Fruit fly (Drosophila melanogaster) whole organism, embryonic: ENCODE data around the gene RIOK2.
A peak's percentile ranks its signal among the peaks of the same experiment; 100 is the strongest.

ENCODE experiments used
- B-H1 ChIP-seq: fragments of 200-800 bp; sonication (Bioruptor generic); IDR thresholded peaks from 3 replicates; pipeline ENCODE4 v1.3.6; 2022; ENCODE audit warnings: missing biosample characterization, missing genetic modification characterization
- BEAF-32 ChIP-seq: fragments of 200-800 bp; sonication (Bioruptor generic); optimal IDR thresholded peaks from 3 replicates; lab custom pipeline; 2017; ENCODE audit warnings: missing biosample characterization, missing genetic modification characterization, mild to moderate bottlenecking, moderate library complexity, missing genetic modification reagents
- Bdp1 ChIP-seq: fragments of 200-800 bp; sonication (Bioruptor generic); optimal IDR thresholded peaks from 3 replicates; lab custom pipeline; 2016; ENCODE audit warnings: missing biosample characterization, missing genetic modification characterization
- CG11504 ChIP-seq: fragments of 200-800 bp; sonication (Bioruptor generic); optimal IDR thresholded peaks from 3 replicates; lab custom pipeline; 2019; ENCODE audit warnings: missing biosample characterization, mild to moderate bottlenecking, missing genetic modification characterization, moderate library complexity
- CG12236 ChIP-seq: fragments of 200-800 bp; sonication (Bioruptor generic); optimal IDR thresholded peaks from 2 replicates; lab custom pipeline; 2016; ENCODE audit warnings: missing biosample characterization, missing genetic modification characterization
- CG12391 ChIP-seq: fragments of 200-800 bp; sonication (Bioruptor generic); optimal IDR thresholded peaks from 3 replicates; lab custom pipeline; 2018; ENCODE audit warnings: missing biosample characterization, mild to moderate bottlenecking, missing genetic modification characterization, moderate library complexity
- CG12769 ChIP-seq: fragments of 200-800 bp; sonication (Bioruptor generic); optimal IDR thresholded peaks from 2 replicates; lab custom pipeline; 2019; ENCODE audit warnings: missing biosample characterization, mild to moderate bottlenecking, missing genetic modification characterization, moderate library complexity
- CG15073 ChIP-seq: fragments of 200-800 bp; sonication (Bioruptor generic); optimal IDR thresholded peaks from 2 replicates; lab custom pipeline; 2016; ENCODE audit warnings: missing biosample characterization, missing genetic modification characterization
- CG1529 ChIP-seq: fragments of 200-800 bp; sonication (Bioruptor generic); optimal IDR thresholded peaks from 3 replicates; lab custom pipeline; 2018; ENCODE audit warnings: missing biosample characterization, missing genetic modification characterization
- CG17802 ChIP-seq: fragments of 200-800 bp; sonication (Bioruptor generic); optimal IDR thresholded peaks from 2 replicates; lab custom pipeline; 2018; ENCODE audit warnings: missing biosample characterization, mild to moderate bottlenecking, missing genetic modification characterization, moderate library complexity
- CG1832 ChIP-seq: fragments of 200-800 bp; sonication (Bioruptor generic); optimal IDR thresholded peaks from 2 replicates; lab custom pipeline; 2017; ENCODE audit warnings: missing biosample characterization, mild to moderate bottlenecking, missing genetic modification characterization, inconsistent platforms
- CG18599 ChIP-seq: fragments of 200-800 bp; sonication (Bioruptor generic); optimal IDR thresholded peaks from 3 replicates; lab custom pipeline; 2017; ENCODE audit warnings: missing biosample characterization, missing genetic modification characterization, mild to moderate bottlenecking, moderate library complexity, missing genetic modification reagents
- CG2199 ChIP-seq: fragments of 200-800 bp; sonication (Bioruptor generic); IDR thresholded peaks from 3 replicates; pipeline ENCODE4 v1.3.6; 2022; ENCODE audit warnings: missing biosample characterization, missing genetic modification characterization
- CG31441 ChIP-seq: fragments of 200-800 bp; sonication (Bioruptor generic); IDR thresholded peaks from 2 replicates; pipeline ENCODE4 v1.3.6; 2022; ENCODE audit warnings: missing biosample characterization, missing genetic modification characterization
- CG32532 ChIP-seq: fragments of 200-800 bp; sonication (Bioruptor generic); IDR thresholded peaks from 2 replicates; pipeline ENCODE4 v1.3.6; 2022; ENCODE audit warnings: missing biosample characterization, missing genetic modification characterization
- CG6765 ChIP-seq: fragments of 200-800 bp; sonication (Bioruptor generic); optimal IDR thresholded peaks from 3 replicates; lab custom pipeline; 2017; ENCODE audit warnings: missing biosample characterization, mild to moderate bottlenecking, missing genetic modification characterization
- CG7745 ChIP-seq: fragments of 200-800 bp; sonication (Bioruptor generic); optimal IDR thresholded peaks from 2 replicates; lab custom pipeline; 2018; ENCODE audit warnings: missing biosample characterization, mild to moderate bottlenecking, missing genetic modification characterization, moderate library complexity
- CG7786 ChIP-seq: fragments of 200-800 bp; sonication (Bioruptor generic); optimal IDR thresholded peaks from 2 replicates; lab custom pipeline; 2016; ENCODE audit warnings: missing biosample characterization, missing genetic modification characterization
- CG7928 ChIP-seq: fragments of 200-800 bp; sonication (Bioruptor generic); optimal IDR thresholded peaks from 2 replicates; lab custom pipeline; 2017; ENCODE audit warnings: missing biosample characterization, mild to moderate bottlenecking, missing genetic modification characterization
- CG8281 ChIP-seq: fragments of 200-800 bp; sonication (Bioruptor generic); optimal IDR thresholded peaks from 2 replicates; lab custom pipeline; 2018; ENCODE audit warnings: missing biosample characterization, mild to moderate bottlenecking, missing genetic modification characterization, moderate library complexity
- CHES-1-like ChIP-seq: fragments of 200-800 bp; sonication (Bioruptor generic); optimal IDR thresholded peaks from 2 replicates; lab custom pipeline; 2016; ENCODE audit warnings: missing biosample characterization, missing genetic modification characterization
- Dp ChIP-seq: fragments of 200-800 bp; sonication (Bioruptor generic); optimal IDR thresholded peaks from 2 replicates; lab custom pipeline; 2018; ENCODE audit warnings: missing biosample characterization, mild to moderate bottlenecking, missing genetic modification characterization, moderate library complexity
- GATAe ChIP-seq: fragments of 200-800 bp; sonication (Bioruptor generic); conservative IDR thresholded peaks from 2 replicates; pipeline ENCODE4 v1.3.6; 2022; ENCODE audit warnings: missing biosample characterization, missing genetic modification characterization
- Hey ChIP-seq: fragments of 200-800 bp; sonication (Bioruptor generic); optimal IDR thresholded peaks from 3 replicates; lab custom pipeline; 2018; ENCODE audit warnings: missing biosample characterization, mild to moderate bottlenecking, missing genetic modification characterization
- Lpt ChIP-seq: fragments of >200 bp; optimal IDR thresholded peaks from 2 replicates; lab custom pipeline; 2018; ENCODE audit warnings: missing biosample characterization, missing genetic modification characterization
- Mad ChIP-seq: fragments of 200-800 bp; sonication (Bioruptor generic); optimal IDR thresholded peaks from 2 replicates; lab custom pipeline; 2016; ENCODE audit warnings: missing biosample characterization, missing genetic modification characterization
- Nf-YB ChIP-seq: fragments of 200-800 bp; sonication (Bioruptor generic); optimal IDR thresholded peaks from 3 replicates; lab custom pipeline; 2019; ENCODE audit warnings: missing biosample characterization, mild to moderate bottlenecking, missing genetic modification characterization, moderate library complexity
- Ravus ChIP-seq: fragments of 200-800 bp; sonication (Bioruptor generic); IDR thresholded peaks from 2 replicates; pipeline ENCODE4 v1.3.6; 2022; ENCODE audit warnings: missing biosample characterization, missing genetic modification characterization
- Scr ChIP-seq: fragments of 200-800 bp; sonication (Bioruptor generic); IDR thresholded peaks from 2 replicates; pipeline ENCODE4 v1.3.6; 2022; ENCODE audit warnings: missing biosample characterization, missing genetic modification characterization; ENCODE audit not compliant: partially characterized antibody
- Stat92E ChIP-seq, 3 experiments: fragments of >200 bp in 2 of 3; fragments of 200-800 bp in 1 of 3; sonication (Bioruptor generic) in 1 of 3; optimal IDR thresholded peaks; 2 replicates each; lab custom pipeline; 2017 to 2019; ENCODE audit warnings: missing biosample characterization in 3 of 3, missing genetic modification characterization in 3 of 3, mild to moderate bottlenecking in 1 of 3, moderate library complexity in 1 of 3
- aop ChIP-seq: fragments of 200-800 bp; sonication (Bioruptor generic); IDR thresholded peaks from 2 replicates; pipeline ENCODE4 v1.3.6; 2022; ENCODE audit warnings: missing biosample characterization, missing genetic modification characterization
- bcd ChIP-seq: fragments of 200-800 bp; sonication (Bioruptor generic); optimal IDR thresholded peaks from 2 replicates; lab custom pipeline; 2017; ENCODE audit warnings: missing biosample characterization, mild to moderate bottlenecking, missing genetic modification characterization
- dati ChIP-seq: fragments of 200-800 bp; sonication (Bioruptor generic); IDR thresholded peaks from 2 replicates; pipeline ENCODE4 v1.3.6; 2022; ENCODE audit warnings: missing biosample characterization, missing genetic modification characterization
- en ChIP-seq: fragments of 200-800 bp; sonication (Bioruptor generic); optimal IDR thresholded peaks from 2 replicates; lab custom pipeline; 2016; ENCODE audit warnings: missing biosample characterization, missing genetic modification characterization
- esg ChIP-seq: fragments of 200-800 bp; sonication (Bioruptor generic); conservative IDR thresholded peaks from 2 replicates; pipeline ENCODE4 v1.3.6; 2022; ENCODE audit warnings: missing biosample characterization, missing genetic modification characterization
- exex ChIP-seq: fragments of 200-800 bp; sonication (Bioruptor generic); optimal IDR thresholded peaks from 4 replicates; lab custom pipeline; 2018; ENCODE audit warnings: missing biosample characterization, mild to moderate bottlenecking, missing genetic modification characterization, moderate library complexity
- grau ChIP-seq: fragments of 200-800 bp; optimal IDR thresholded peaks from 3 replicates; lab custom pipeline; 2019; ENCODE audit warnings: missing biosample characterization, mild to moderate bottlenecking, missing genetic modification characterization, moderate library complexity
- h ChIP-seq: fragments of >200 bp; optimal IDR thresholded peaks from 2 replicates; lab custom pipeline; 2017
- inv ChIP-seq: fragments of 200-800 bp; sonication (Bioruptor generic); IDR thresholded peaks from 2 replicates; pipeline ENCODE4 v1.3.6; 2022; ENCODE audit warnings: missing biosample characterization, missing genetic modification characterization; ENCODE audit not compliant: partially characterized antibody
- jigr1 ChIP-seq: fragments of 200-800 bp; sonication (Bioruptor generic); IDR thresholded peaks from 3 replicates; pipeline ENCODE4 v1.3.6; 2022; ENCODE audit warnings: missing biosample characterization, missing genetic modification characterization
- jing ChIP-seq: fragments of 200-800 bp; sonication (Bioruptor generic); optimal IDR thresholded peaks from 2 replicates; lab custom pipeline; 2018; ENCODE audit warnings: missing biosample characterization, mild to moderate bottlenecking, missing genetic modification characterization
- lilli ChIP-seq: fragments of 200-800 bp; sonication (Bioruptor generic); optimal IDR thresholded peaks from 3 replicates; lab custom pipeline; 2016; ENCODE audit warnings: missing biosample characterization, missing genetic modification characterization
- lmd ChIP-seq: fragments of 200-800 bp; sonication (Bioruptor generic); IDR thresholded peaks from 2 replicates; pipeline ENCODE4 v1.3.6; 2022; ENCODE audit warnings: missing biosample characterization, missing genetic modification characterization
- nau ChIP-seq: fragments of 200-800 bp; sonication (Bioruptor generic); optimal IDR thresholded peaks from 3 replicates; lab custom pipeline; 2017; ENCODE audit warnings: missing biosample characterization, mild to moderate bottlenecking, missing genetic modification characterization, missing genetic modification reagents
- odd ChIP-seq: fragments of 200-800 bp; sonication (Bioruptor generic); optimal IDR thresholded peaks from 2 replicates; lab custom pipeline; 2017; ENCODE audit warnings: missing biosample characterization, mild to moderate bottlenecking, missing genetic modification characterization
- ranshi ChIP-seq: fragments of 200-800 bp; sonication (Bioruptor generic); IDR thresholded peaks from 2 replicates; pipeline ENCODE4 v1.3.6; 2022; ENCODE audit warnings: missing biosample characterization, missing genetic modification characterization
- rib ChIP-seq: fragments of 200-800 bp; sonication (Bioruptor generic); IDR thresholded peaks from 2 replicates; pipeline ENCODE4 v1.3.6; 2022; ENCODE audit warnings: missing biosample characterization, missing genetic modification characterization
- sd ChIP-seq: fragments of 200-800 bp; sonication (Bioruptor generic); optimal IDR thresholded peaks from 3 replicates; lab custom pipeline; 2018; ENCODE audit warnings: missing biosample characterization, mild to moderate bottlenecking, missing genetic modification characterization, moderate library complexity
- sim ChIP-seq: fragments of 200-800 bp; sonication (Bioruptor generic); IDR thresholded peaks from 2 replicates; pipeline ENCODE4 v1.3.6; 2022; ENCODE audit warnings: missing biosample characterization, missing genetic modification characterization
- sima ChIP-seq: fragments of 200-800 bp; sonication (Bioruptor generic); optimal IDR thresholded peaks from 2 replicates; lab custom pipeline; 2016; ENCODE audit warnings: missing biosample characterization, missing genetic modification characterization
- tap ChIP-seq: fragments of 200-800 bp; optimal IDR thresholded peaks from 3 replicates; lab custom pipeline; 2019; ENCODE audit warnings: missing biosample characterization, mild to moderate bottlenecking, missing genetic modification characterization, moderate library complexity

Gene RIOK2

dm6 chr3R:25265589-25266201, at the start of gene RIOK2, which contains the start of gene GlnRS (continued):
- no peak for TF ChIP-seq Mad
- no peak for TF ChIP-seq jigr1 (GFP tag; lab: Robert Waterston, UW)
- no peak for TF ChIP-seq CG1832
- no peak for TF ChIP-seq CG31441 (GFP tag; lab: Robert Waterston, UW)
- TF ChIP-seq h: no peak
- TF ChIP-seq nau (GFP tag; lab: Kevin White, UChicago): no peak
- TF ChIP-seq Ravus (GFP tag; lab: Robert Waterston, UW): no peak
- TF ChIP-seq tap: no peak
- peak; percentile 94 for TF ChIP-seq Scr (GFP tag; lab: Robert Waterston, UW)
- TF ChIP-seq en (GFP tag; lab: Kevin White, UChicago): no peak
- TF ChIP-seq grau: no peak
- no peak for TF ChIP-seq odd (GFP tag; lab: Kevin White, UChicago)
- peak; percentile 32 for TF ChIP-seq Dp (GFP tag; lab: Kevin White, UChicago)
- TF ChIP-seq rib (GFP tag; lab: Robert Waterston, UW): no peak
- no peak for TF ChIP-seq CG15073 (GFP tag; lab: Kevin White, UChicago)
- TF ChIP-seq Nf-YB (GFP tag; lab: Kevin White, UChicago): no peak
- no peak for TF ChIP-seq ranshi
- TF ChIP-seq CG11504 (tag; lab: Kevin White, UChicago): no peak
- TF ChIP-seq CG17802 (tag; lab: Kevin White, UChicago): peak; percentile 92
- no peak for TF ChIP-seq CG7928
- TF ChIP-seq BEAF-32: peak; percentile 97
- peak in 1 of 3 experiments; percentile 12 for TF ChIP-seq Stat92E (GFP tag; optimal IDR thresholded peaks at IDR 0.05; lab: Kevin White, UChicago)
- no peak for TF ChIP-seq Bdp1 (GFP tag; lab: Kevin White, UChicago)
- no peak for TF ChIP-seq lmd (GFP tag; lab: Robert Waterston, UW)
- no peak for TF ChIP-seq Lpt (GFP tag; lab: Kevin White, UChicago)
- no peak for TF ChIP-seq Hey (tag; lab: Kevin White, UChicago)
- TF ChIP-seq sima (GFP tag; lab: Kevin White, UChicago): no peak
- no peak for TF ChIP-seq GATAe
- peak; percentile 94 for TF ChIP-seq inv (GFP tag; lab: Robert Waterston, UW)
- no peak for TF ChIP-seq dati (GFP tag; lab: Robert Waterston, UW)
- TF ChIP-seq CG12769: no peak
- no peak for TF ChIP-seq bcd (GFP tag; lab: Kevin White, UChicago)
- no peak for TF ChIP-seq CG7745 (tag; lab: Kevin White, UChicago)
- TF ChIP-seq CG7786: peak; percentile 10
- TF ChIP-seq CG2199 (GFP tag; lab: Robert Waterston, UW): no peak
- no peak for TF ChIP-seq aop
- peak; percentile 66 for TF ChIP-seq sd (tag; lab: Kevin White, UChicago)
- no peak for TF ChIP-seq sim (GFP tag; lab: Robert Waterston, UW)
- peak; percentile 31 for TF ChIP-seq CG12391
- TF ChIP-seq exex: no peak
- no peak for TF ChIP-seq CG8281 (tag; lab: Kevin White, UChicago)
- peak; percentile 37 for TF ChIP-seq lilli
- TF ChIP-seq jing (GFP tag; lab: Kevin White, UChicago): no peak
- peak; percentile 64 for TF ChIP-seq CHES-1-like
- no peak for TF ChIP-seq CG12236 (GFP tag; lab: Kevin White, UChicago)
- no peak for TF ChIP-seq CG18599
- TF ChIP-seq CG1529 (GFP tag; lab: Kevin White, UChicago): no peak
- TF ChIP-seq esg (GFP tag; lab: Robert Waterston, UW): no peak
- TF ChIP-seq CG6765 (GFP tag; lab: Kevin White, UChicago): no peak
- no peak for TF ChIP-seq CG32532 (GFP tag; lab: Robert Waterston, UW)
- no peak for TF ChIP-seq B-H1 (GFP tag; lab: Robert Waterston, UW)
